Fruit fly (Drosophila melanogaster) whole organism, embryonic: ENCODE data around the gene RpL35.

Experiments
- Atf-2 ChIP-seq: fragments of 200-800 bp; sonication (Bioruptor generic); optimal IDR thresholded peaks from 2 replicates; lab custom pipeline; 2016; ENCODE audit warnings: missing biosample characterization, missing genetic modification characterization
- Bgb ChIP-seq: fragments of 200-800 bp; sonication (Bioruptor generic); IDR thresholded peaks from 2 replicates; pipeline ENCODE4 v1.3.6; 2022; ENCODE audit warnings: missing biosample characterization, missing genetic modification characterization; ENCODE audit not compliant: partially characterized antibody
- CG12299 ChIP-seq: fragments of 200-800 bp; sonication (Bioruptor generic); optimal IDR thresholded peaks from 2 replicates; lab custom pipeline; 2018; ENCODE audit warnings: missing biosample characterization, mild to moderate bottlenecking, missing genetic modification characterization
- CG13296 ChIP-seq: fragments of 200-800 bp; sonication (Bioruptor generic); optimal IDR thresholded peaks from 3 replicates; lab custom pipeline; 2018; ENCODE audit warnings: missing biosample characterization, mild to moderate bottlenecking, missing genetic modification characterization
- CG13894 ChIP-seq: fragments of 200-800 bp; sonication (Bioruptor generic); optimal IDR thresholded peaks from 3 replicates; lab custom pipeline; 2018; ENCODE audit warnings: missing biosample characterization, mild to moderate bottlenecking, missing genetic modification characterization, moderate library complexity
- CG1603 ChIP-seq: fragments of 200-800 bp; sonication (Bioruptor generic); optimal IDR thresholded peaks from 2 replicates; lab custom pipeline; 2019; ENCODE audit warnings: missing biosample characterization, mild to moderate bottlenecking, missing genetic modification characterization, moderate library complexity
- CG17361 ChIP-seq: fragments of 200-800 bp; sonication (Bioruptor generic); IDR thresholded peaks from 3 replicates; pipeline ENCODE4 v1.3.6; 2022; ENCODE audit warnings: missing biosample characterization, missing genetic modification characterization
- CG1792 ChIP-seq: fragments of 200-800 bp; sonication (Bioruptor generic); optimal IDR thresholded peaks from 2 replicates; lab custom pipeline; 2016; ENCODE audit warnings: missing biosample characterization, missing genetic modification characterization
- CG18011 ChIP-seq: fragments of 200-800 bp; sonication (Bioruptor generic); optimal IDR thresholded peaks from 2 replicates; lab custom pipeline; 2017; ENCODE audit warnings: missing biosample characterization, missing genetic modification characterization, mild to moderate bottlenecking, moderate library complexity, missing genotype
- CG4282 ChIP-seq: fragments of 200-800 bp; sonication (Bioruptor generic); optimal IDR thresholded peaks from 2 replicates; lab custom pipeline; 2016; ENCODE audit warnings: missing biosample characterization, missing genetic modification characterization
- CG4424 ChIP-seq: fragments of 200-800 bp; sonication (Bioruptor generic); optimal IDR thresholded peaks from 3 replicates; lab custom pipeline; 2016; ENCODE audit warnings: missing biosample characterization, missing genetic modification characterization
- CG7963 ChIP-seq: fragments of 200-800 bp; sonication (Bioruptor generic); IDR thresholded peaks from 3 replicates; pipeline ENCODE4 v1.3.6; 2022; ENCODE audit warnings: missing biosample characterization, missing genetic modification characterization; ENCODE audit not compliant: partially characterized antibody
- CG8290 ChIP-seq, 3 experiments: fragments of 200-800 bp; sonication (Bioruptor generic); optimal IDR thresholded peaks; 2 replicates each; lab custom pipeline; 2016 to 2019; ENCODE audit warnings: missing biosample characterization in 3 of 3, missing genetic modification characterization in 3 of 3, mild to moderate bottlenecking in 2 of 3, moderate library complexity in 1 of 3
- CG8765 ChIP-seq: fragments of 200-800 bp; sonication (Bioruptor generic); IDR thresholded peaks from 2 replicates; pipeline ENCODE4 v1.3.6; 2022; ENCODE audit warnings: missing biosample characterization, missing genetic modification characterization
- CG9817 ChIP-seq: fragments of 200-800 bp; sonication (Bioruptor generic); optimal IDR thresholded peaks from 2 replicates; lab custom pipeline; 2018; ENCODE audit warnings: missing biosample characterization, mild to moderate bottlenecking, missing genetic modification characterization, moderate library complexity
- Chrac-16 ChIP-seq: fragments of 200-800 bp; sonication (Bioruptor generic); optimal IDR thresholded peaks from 3 replicates; lab custom pipeline; 2016; ENCODE audit warnings: missing biosample characterization, missing genetic modification characterization
- Deaf1 ChIP-seq: fragments of 200-800 bp; optimal IDR thresholded peaks from 3 replicates; lab custom pipeline; 2019; ENCODE audit warnings: missing biosample characterization, mild to moderate bottlenecking, missing genetic modification characterization, moderate library complexity
- Elba2 ChIP-seq: fragments of 200-800 bp; sonication (Bioruptor generic); optimal IDR thresholded peaks from 3 replicates; lab custom pipeline; 2016; ENCODE audit warnings: missing biosample characterization, missing genetic modification characterization
- Hmr ChIP-seq: fragments of 200-800 bp; sonication (Bioruptor generic); optimal IDR thresholded peaks from 3 replicates; lab custom pipeline; 2017; ENCODE audit warnings: mild to moderate bottlenecking, missing biosample characterization, missing genetic modification reagents, missing genetic modification characterization
- Hr78 ChIP-seq, 2 experiments: fragments of 200-800 bp in 1 of 2; fragments of >200 bp in 1 of 2; sonication (Bioruptor generic) in 1 of 2; optimal IDR thresholded peaks; 2 replicates each; lab custom pipeline; 2017 to 2019; ENCODE audit warnings: missing biosample characterization in 2 of 2, missing genetic modification characterization in 2 of 2, mild to moderate bottlenecking in 1 of 2, moderate library complexity in 1 of 2
- Jarid2 ChIP-seq: fragments of 200-800 bp; sonication (Bioruptor generic); optimal IDR thresholded peaks from 3 replicates; lab custom pipeline; 2017; ENCODE audit warnings: mild to moderate bottlenecking, missing biosample characterization, missing genetic modification reagents, missing genetic modification characterization
- NK7.1 ChIP-seq: fragments of 200-800 bp; sonication (Bioruptor generic); optimal IDR thresholded peaks from 3 replicates; lab custom pipeline; 2016; ENCODE audit warnings: missing biosample characterization, missing genetic modification characterization
- Pdp1 ChIP-seq, 2 experiments: fragments of 200-800 bp; sonication (Bioruptor generic); optimal IDR thresholded peaks; 3 replicates each; lab custom pipeline; 2016; ENCODE audit warnings: missing biosample characterization in 2 of 2, missing genetic modification characterization in 2 of 2, mild to moderate bottlenecking in 1 of 2, moderate library complexity in 1 of 2
- Poxn ChIP-seq: fragments of 200-800 bp; sonication (Bioruptor generic); IDR thresholded peaks from 2 replicates; pipeline ENCODE4 v1.3.6; 2022; ENCODE audit warnings: missing biosample characterization, missing genetic modification characterization
- Sox102F ChIP-seq: fragments of 200-800 bp; sonication (Bioruptor generic); optimal IDR thresholded peaks from 2 replicates; lab custom pipeline; 2018; ENCODE audit warnings: missing biosample characterization, mild to moderate bottlenecking, missing genetic modification characterization, moderate library complexity
- al ChIP-seq: fragments of 200-800 bp; sonication (Bioruptor generic); IDR thresholded peaks from 2 replicates; pipeline ENCODE4 v1.3.6; 2022; ENCODE audit warnings: missing biosample characterization, missing genetic modification characterization
- ato ChIP-seq: fragments of 200-800 bp; sonication (Bioruptor generic); IDR thresholded peaks from 2 replicates; pipeline ENCODE4 v1.3.6; 2022; ENCODE audit warnings: missing biosample characterization, missing genetic modification characterization; ENCODE audit not compliant: partially characterized antibody
- chif ChIP-seq, 2 experiments: fragments of 200-800 bp; sonication (Bioruptor generic); optimal IDR thresholded peaks; 3 replicates each; lab custom pipeline; 2016; ENCODE audit warnings: missing biosample characterization in 2 of 2, missing genetic modification characterization in 2 of 2
- chinmo ChIP-seq: fragments of 200-800 bp; sonication (Bioruptor generic); IDR thresholded peaks from 4 replicates; pipeline ENCODE4 v1.3.6; 2022; ENCODE audit warnings: missing biosample characterization, missing genetic modification characterization; ENCODE audit not compliant: partially characterized antibody
- croc ChIP-seq: fragments of 200-800 bp; sonication (Bioruptor generic); conservative IDR thresholded peaks from 3 replicates; pipeline ENCODE4 v1.3.6; 2022; ENCODE audit warnings: missing biosample characterization, missing genetic modification characterization
- ems ChIP-seq: fragments of 200-800 bp; sonication (Bioruptor generic); optimal IDR thresholded peaks from 3 replicates; lab custom pipeline; 2016; ENCODE audit warnings: missing biosample characterization, missing genetic modification characterization
- hth ChIP-seq: fragments of >200 bp; optimal IDR thresholded peaks from 2 replicates; lab custom pipeline; 2017; ENCODE audit warnings: inconsistent platforms
- jumu ChIP-seq: fragments of 200-800 bp; sonication (Bioruptor generic); optimal IDR thresholded peaks from 3 replicates; lab custom pipeline; 2016; ENCODE audit warnings: missing biosample characterization, missing genetic modification characterization
- lmd ChIP-seq: fragments of 200-800 bp; sonication (Bioruptor generic); IDR thresholded peaks from 2 replicates; pipeline ENCODE4 v1.3.6; 2022; ENCODE audit warnings: missing biosample characterization, missing genetic modification characterization
- mld ChIP-seq: fragments of 200-800 bp; sonication (Bioruptor generic); IDR thresholded peaks from 3 replicates; pipeline ENCODE4 v1.3.6; 2022; ENCODE audit warnings: missing biosample characterization, missing genetic modification characterization; ENCODE audit not compliant: partially characterized antibody
- oc ChIP-seq: fragments of 200-800 bp; sonication (Bioruptor generic); optimal IDR thresholded peaks from 2 replicates; lab custom pipeline; 2018; ENCODE audit warnings: missing biosample characterization, mild to moderate bottlenecking, missing genetic modification characterization, moderate library complexity
- pho ChIP-seq: fragments of 200-800 bp; sonication (Bioruptor generic); optimal IDR thresholded peaks from 2 replicates; lab custom pipeline; 2016; ENCODE audit warnings: missing biosample characterization, missing genetic modification characterization
- pnt ChIP-seq: fragments of 200-800 bp; sonication (Bioruptor generic); optimal IDR thresholded peaks from 3 replicates; lab custom pipeline; 2016; ENCODE audit warnings: missing biosample characterization, missing genetic modification characterization
- repo ChIP-seq: fragments of 200-800 bp; sonication (Bioruptor generic); optimal IDR thresholded peaks from 2 replicates; lab custom pipeline; 2016; ENCODE audit warnings: missing biosample characterization, missing genetic modification characterization
- scrt ChIP-seq: fragments of 200-800 bp; sonication (Bioruptor generic); optimal IDR thresholded peaks from 2 replicates; lab custom pipeline; 2018; ENCODE audit warnings: missing biosample characterization, mild to moderate bottlenecking, missing genetic modification characterization, moderate library complexity
- sens ChIP-seq: fragments of 200-800 bp; sonication (Bioruptor generic); peaks from one replicate; lab custom pipeline; 2016; ENCODE audit warnings: missing biosample characterization, missing genetic modification characterization
- sima ChIP-seq: fragments of 200-800 bp; sonication (Bioruptor generic); optimal IDR thresholded peaks from 2 replicates; lab custom pipeline; 2016; ENCODE audit warnings: missing biosample characterization, missing genetic modification characterization
- ssp ChIP-seq: fragments of 200-800 bp; sonication (Bioruptor generic); IDR thresholded peaks from 2 replicates; pipeline ENCODE4 v1.3.6; 2022; ENCODE audit warnings: missing biosample characterization, missing genetic modification characterization
- ttk ChIP-seq: fragments of 200-800 bp; sonication (Bioruptor generic); IDR thresholded peaks from 2 replicates; pipeline ENCODE4 v2.1.2; 2022; ENCODE audit warnings: missing biosample characterization, missing genetic modification characterization
- zf30C ChIP-seq: fragments of 200-800 bp; sonication (Bioruptor generic); optimal IDR thresholded peaks from 3 replicates; lab custom pipeline; 2018; ENCODE audit warnings: missing biosample characterization, mild to moderate bottlenecking, missing genetic modification characterization

Gene RpL35

DNA sequence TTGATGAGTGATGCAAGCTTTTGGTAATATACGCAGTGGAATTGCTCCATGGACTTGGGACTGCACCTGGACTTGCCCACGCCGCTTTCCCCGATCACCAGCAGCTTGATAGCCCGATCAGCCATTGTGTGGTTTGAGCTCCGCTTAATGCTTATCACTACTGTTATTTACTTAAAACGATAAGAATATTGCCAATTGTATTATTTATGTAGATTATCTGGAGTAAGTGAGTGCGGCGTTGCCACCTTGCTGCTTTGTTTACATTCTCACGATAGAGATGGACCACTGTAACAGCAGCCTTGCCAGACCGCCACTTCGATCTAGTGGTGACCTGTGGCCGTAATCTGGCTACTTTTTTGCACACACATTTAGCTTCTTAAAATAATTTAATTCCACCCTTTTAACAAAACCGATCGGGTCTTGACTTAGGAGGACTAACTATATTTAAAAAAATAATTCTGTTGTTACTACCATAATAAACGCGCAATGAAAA is 618 bp upstream of the RpL35 start, which contains the start of gene Rab18 (continued):
- no peak for TF ChIP-seq pho (GFP tag; lab: Kevin White, UChicago)

DNA sequence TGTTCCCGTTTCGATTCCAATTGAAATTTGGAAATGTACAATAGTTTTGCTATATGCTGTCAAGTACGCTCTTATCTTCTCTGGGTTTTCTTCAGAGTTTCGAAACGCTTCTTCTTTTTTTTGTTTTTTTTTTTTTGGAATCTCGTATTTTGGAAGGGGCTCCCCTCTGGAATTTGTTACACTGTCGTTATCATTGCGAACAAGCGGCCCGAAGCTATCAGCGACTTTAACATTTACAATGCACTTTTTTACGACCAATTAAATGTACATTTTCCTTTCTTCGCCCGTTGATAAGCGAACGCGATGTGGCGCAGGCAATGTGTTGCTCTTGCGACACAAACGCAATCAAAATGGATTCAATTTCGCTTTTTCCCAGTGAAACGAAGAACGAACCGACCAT is 4.7 kb downstream of the RpL35 start:
- TF ChIP-seq chif (GFP tag; optimal IDR thresholded peaks at IDR 0.05; lab: Kevin White, UChicago) (no peak), CG17361 (no peak), Pdp1 (GFP tag; optimal IDR thresholded peaks at IDR 0.05; lab: Kevin White, UChicago) (peak in 1 of 2 experiments; percentile 0), lmd (GFP tag; lab: Robert Waterston, UW) (no peak), CG13296 (GFP tag; lab: Kevin White, UChicago) (no peak), Poxn (GFP tag; lab: Robert Waterston, UW) (no peak), Elba2 (GFP tag; lab: Kevin White, UChicago) (no peak), Chrac-16 (GFP tag; lab: Kevin White, UChicago) (no peak), sens (GFP tag; lab: Kevin White, UChicago) (no peak), Atf-2 (no peak), CG12299 (tag; lab: Kevin White, UChicago) (no peak), pnt (GFP tag; lab: Kevin White, UChicago) (no peak), ssp (GFP tag; lab: Robert Waterston, UW) (no peak), CG4424 (GFP tag; lab: Kevin White, UChicago) (no peak), Hr78 (GFP tag; optimal IDR thresholded peaks at IDR 0.05; lab: Kevin White, UChicago) (no peak), CG9817 (tag; lab: Kevin White, UChicago) (no peak), chinmo (0 out of 4 replicates have a peak, but pooled peaks have one; percentile 33)

DNA sequence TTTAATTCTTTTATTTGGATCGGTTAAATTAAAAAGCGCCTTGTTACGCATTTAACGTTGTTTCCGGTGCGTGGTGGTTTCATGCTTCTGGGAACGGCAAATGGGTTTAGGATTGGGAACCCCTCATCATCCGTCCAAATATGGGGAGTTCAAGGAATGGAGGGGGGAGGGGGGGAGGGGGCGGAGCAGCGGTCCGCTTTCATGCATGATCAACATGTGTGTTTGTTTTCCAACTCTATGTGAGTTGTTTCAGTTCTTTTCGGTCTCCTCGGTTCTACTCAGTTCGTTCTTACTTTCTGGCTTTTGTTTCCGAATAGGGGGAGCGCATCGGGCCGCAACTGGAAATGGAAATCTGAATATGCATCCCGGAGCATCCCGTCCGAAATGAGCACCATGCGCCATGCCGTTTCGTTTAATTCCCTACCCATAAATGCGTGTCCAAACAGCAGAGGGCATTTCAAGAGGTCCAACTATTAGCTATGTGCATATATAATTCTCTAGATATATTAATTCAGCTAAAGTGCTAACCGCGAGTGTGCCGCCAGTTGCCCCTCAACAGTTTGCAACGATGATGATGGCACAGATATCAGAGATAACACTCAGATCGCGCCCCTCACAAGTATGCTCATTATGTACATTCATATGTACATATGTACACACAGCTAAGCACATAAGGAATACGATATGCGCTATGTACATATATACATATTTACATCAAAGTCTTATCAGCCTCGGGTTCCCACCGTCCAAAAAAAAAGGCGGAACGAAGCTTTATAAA is 5.4 kb downstream of the RpL35 start:
- TF ChIP-seq zf30C (GFP tag; lab: Kevin White, UChicago) = peak; percentile 28
- peak; percentile 92 for TF ChIP-seq NK7.1 (GFP tag; lab: Kevin White, UChicago)
- TF ChIP-seq CG8290 (GFP tag; optimal IDR thresholded peaks at IDR 0.05; lab: Kevin White, UChicago) = peak; percentile 86
- peak; percentile 98 to 99 for TF ChIP-seq CG8290 (tag; optimal IDR thresholded peaks at IDR 0.05; lab: Kevin White, UChicago)
- no peak for TF ChIP-seq ato (GFP tag; lab: Robert Waterston, UW)
- peak; percentile 90 for TF ChIP-seq ems (GFP tag; lab: Kevin White, UChicago)
- no peak for TF ChIP-seq CG7963
- TF ChIP-seq hth (lab: Kevin White, UChicago) = no peak
- TF ChIP-seq CG13894 = peak; percentile 91
- peak; percentile 46; the same call in 1 of the 2 replicates for TF ChIP-seq ttk (GFP tag; lab: Robert Waterston, UW)
- peak; percentile 83 for TF ChIP-seq sima
- peak; percentile 16; the same call in 1 of the 2 replicates for TF ChIP-seq al (GFP tag; lab: Robert Waterston, UW)
- peak; percentile 65; the same call in 2 of the 3 replicates for TF ChIP-seq croc (GFP tag; lab: Robert Waterston, UW)
- TF ChIP-seq CG1603 = peak; percentile 93
- peak; percentile 96 for TF ChIP-seq Hmr (GFP tag; lab: Kevin White, UChicago)
- peak; percentile 90 for TF ChIP-seq oc (tag; lab: Kevin White, UChicago)
- peak; percentile 77 for TF ChIP-seq jumu
- TF ChIP-seq Sox102F (GFP tag; lab: Kevin White, UChicago) = peak; percentile 86
- TF ChIP-seq CG1792 (GFP tag; lab: Kevin White, UChicago) = peak; percentile 93
- peak; percentile 99 for TF ChIP-seq sens (GFP tag; lab: Kevin White, UChicago)
- TF ChIP-seq Jarid2 (GFP tag; lab: Kevin White, UChicago) = peak; percentile 85
- 0 out of 2 replicates have a peak, but pooled peaks have one; percentile 20 for TF ChIP-seq CG8765 (GFP tag; lab: Robert Waterston, UW)
- no peak for TF ChIP-seq mld (GFP tag; lab: Robert Waterston, UW)
- TF ChIP-seq CG4282 = peak; percentile 76
- no peak for TF ChIP-seq Bgb (GFP tag; lab: Robert Waterston, UW)
- peak; percentile 87 for TF ChIP-seq repo (GFP tag; lab: Kevin White, UChicago)
- peak; percentile 49 for TF ChIP-seq Deaf1 (tag; lab: Kevin White, UChicago)
- TF ChIP-seq scrt (GFP tag; lab: Kevin White, UChicago) = peak; percentile 88
- TF ChIP-seq CG18011 (GFP tag; lab: Kevin White, UChicago) = peak; percentile 41
